Fruit fly (Drosophila melanogaster): ENCODE results near the gene Hsp70Ab.

dm6 chr3R:11962739-11963214 is 4.4 kb downstream of the Hsp70Ab start, which contains the start of the genes CG3281 and aurA:
- TF ChIP-seq pan (optimal IDR thresholded peaks at IDR 0.05) (no peak), CG8478 (optimal IDR thresholded peaks at IDR 0.05) (no peak), psq (optimal IDR thresholded peaks at IDR 0.05) (no peak), usp (GFP tag; optimal IDR thresholded peaks at IDR 0.05) (no peak)

Measured in whole organism.